Fruit fly (Drosophila melanogaster): Measurements from ENCODE around the gene hwt.

The hwt gene

dm6 chrX:12533560-12533959 lies 34.7 kb downstream of the hwt start (continued):
- peak; percentile 54 for TF ChIP-seq sens (GFP tag)

dm6 chrX:12510750-12511649 lies 57.3 kb downstream of the hwt start:
- TF ChIP-seq Awh (GFP tag; IDR thresholded peaks at IDR 0.05) = peak; percentile 81
- TF ChIP-seq BtbVII (GFP tag; optimal IDR thresholded peaks at IDR 0.05) = peak; percentile 28
- no peak for TF ChIP-seq bigmax (GFP tag; optimal IDR thresholded peaks at IDR 0.05)
- peak; percentile 11 for TF ChIP-seq sima (GFP tag; optimal IDR thresholded peaks at IDR 0.05)
- TF ChIP-seq gsb-n (tag; optimal IDR thresholded peaks at IDR 0.05) = peak; percentile 85
- TF ChIP-seq trem (tag; optimal IDR thresholded peaks at IDR 0.05) = peak; percentile 49
- no peak for TF ChIP-seq usp (GFP tag; optimal IDR thresholded peaks at IDR 0.05)
- peak; percentile 15 for TF ChIP-seq Sry-β (GFP tag; optimal IDR thresholded peaks at IDR 0.05)
- TF ChIP-seq CG2120 (GFP tag; optimal IDR thresholded peaks at IDR 0.05) = peak; percentile 71
- no peak for TF ChIP-seq Lim3 (GFP tag; IDR thresholded peaks at IDR 0.05)
- TF ChIP-seq C15 (GFP tag; IDR thresholded peaks at IDR 0.05) = 0 out of 3 replicates have a peak, but pooled peaks have one; percentile 55
- peak; percentile 76 for TF ChIP-seq CG10654 (GFP tag; optimal IDR thresholded peaks at IDR 0.05)
- TF ChIP-seq CTCF (GFP tag; optimal IDR thresholded peaks at IDR 0.05) = peak; percentile 39
- peak; percentile 62 for TF ChIP-seq CG14441 (GFP tag; IDR thresholded peaks at IDR 0.05)
- TF ChIP-seq Adf1 (GFP tag; IDR thresholded peaks at IDR 0.05) = peak; percentile 60
- TF ChIP-seq prd (optimal IDR thresholded peaks at IDR 0.05) = no peak
- peak; percentile 77 for TF ChIP-seq prd (GFP tag; IDR thresholded peaks at IDR 0.05)
- peak; percentile 72 for TF ChIP-seq lilli (GFP tag; optimal IDR thresholded peaks at IDR 0.05)
- peak; percentile 34 for TF ChIP-seq her (GFP tag; optimal IDR thresholded peaks at IDR 0.05)
- TF ChIP-seq CG6175 (GFP tag; IDR thresholded peaks at IDR 0.05) = 0 out of 3 replicates have a peak, but pooled peaks have one; percentile 51
- peak; percentile 55 for TF ChIP-seq CG17568 (GFP tag; optimal IDR thresholded peaks at IDR 0.05)
- TF ChIP-seq CG8924 (tag; optimal IDR thresholded peaks at IDR 0.05) = peak; percentile 49
- TF ChIP-seq CG31441 (GFP tag; IDR thresholded peaks at IDR 0.05) = peak; percentile 84
- TF ChIP-seq ap (GFP tag; IDR thresholded peaks at IDR 0.05) = peak; percentile 39; the same call in 1 of the 2 replicates
- 0 out of 3 replicates have a peak, but pooled peaks have one; percentile 31 for TF ChIP-seq CG2199 (GFP tag; IDR thresholded peaks at IDR 0.05)
- TF ChIP-seq Vsx1 (GFP tag; optimal IDR thresholded peaks at IDR 0.05) = peak; percentile 48
- peak; percentile 69 for TF ChIP-seq ken (GFP tag; IDR thresholded peaks at IDR 0.05)
- no peak for TF ChIP-seq inv (GFP tag; IDR thresholded peaks at IDR 0.05; ENCODE audit: partially characterized antibody)
- peak; percentile 25 for TF ChIP-seq NK7.1 (GFP tag; optimal IDR thresholded peaks at IDR 0.05)
- TF ChIP-seq stwl (tag; optimal IDR thresholded peaks at IDR 0.05) = peak; percentile 41
- TF ChIP-seq CG15696 (tag; optimal IDR thresholded peaks at IDR 0.05) = peak; percentile 81
- TF ChIP-seq kah (GFP tag; optimal IDR thresholded peaks at IDR 0.05) = peak; percentile 18
- TF ChIP-seq CG10565 (GFP tag; optimal IDR thresholded peaks at IDR 0.05) = no peak
- TF ChIP-seq CG13287 (GFP tag; IDR thresholded peaks at IDR 0.05; ENCODE audit: partially characterized antibody) = no peak
- TF ChIP-seq Mes4 (GFP tag; optimal IDR thresholded peaks at IDR 0.05) = peak; percentile 50
- no peak for TF ChIP-seq Oaz (GFP tag; IDR thresholded peaks at IDR 0.05)
- TF ChIP-seq CG6272 (GFP tag; IDR thresholded peaks at IDR 0.05) = peak; percentile 68
- TF ChIP-seq Mrtf (GFP tag; IDR thresholded peaks at IDR 0.05) = peak; percentile 52; the same call in 2 of the 3 replicates
- TF ChIP-seq CG31365 (tag; optimal IDR thresholded peaks at IDR 0.05) = peak; percentile 12
- TF ChIP-seq tap (tag; optimal IDR thresholded peaks at IDR 0.05) = peak; percentile 19
- peak; percentile 34 for TF ChIP-seq gcm2 (GFP tag; optimal IDR thresholded peaks at IDR 0.05)
- peak; percentile 83 for TF ChIP-seq Hsf (GFP tag; optimal IDR thresholded peaks at IDR 0.05)
- peak; percentile 33 for TF ChIP-seq da (GFP tag; optimal IDR thresholded peaks at IDR 0.05)
- 0 out of 2 replicates have a peak, but pooled peaks have one; percentile 15 for TF ChIP-seq Poxn (GFP tag; IDR thresholded peaks at IDR 0.05)
- TF ChIP-seq CG11696 (GFP tag; IDR thresholded peaks at IDR 0.05) = no peak
- TF ChIP-seq CG7372 (GFP tag; IDR thresholded peaks at IDR 0.05) = peak; percentile 57; the same call in 1 of the 2 replicates
- 0 out of 3 replicates have a peak, but pooled peaks have one; percentile 48 for TF ChIP-seq CG11560 (tag; IDR thresholded peaks at IDR 0.05)
- TF ChIP-seq CG17361 (GFP tag; IDR thresholded peaks at IDR 0.05) = peak; percentile 86
